Worm (Caenorhabditis elegans) whole organism, L1 larva: Measurements from ENCODE around the gene srj-45.

Experiments used
- C16A3.4 ChIP-seq: fragments of 150-350 bp; optimal IDR thresholded peaks from 2 replicates; lab custom pipeline; 2014; ENCODE audit warnings: missing biosample characterization, missing genetic modification characterization
- blmp-1 ChIP-seq: fragments of 150-350 bp; optimal IDR thresholded peaks from 2 replicates; lab custom pipeline; 2014; ENCODE audit warnings: missing biosample characterization, missing genetic modification characterization
- ceh-8 ChIP-seq: fragments of 200-800 bp; sonication (Bioruptor generic); optimal IDR thresholded peaks from 2 replicates; lab custom pipeline; 2018; ENCODE audit warnings: mild to moderate bottlenecking, missing genetic modification characterization, moderate library complexity, missing compliant biosample characterization
- dsc-1 ChIP-seq: sonication (generic microtip); optimal IDR thresholded peaks from 2 replicates; lab custom pipeline; 2016; ENCODE audit warnings: mild to moderate bottlenecking, missing genetic modification characterization, missing compliant biosample characterization
- efl-1 ChIP-seq, 4 experiments: fragments of 150-350 bp; optimal IDR thresholded peaks in 3 of 4; peaks in 1 of 4; 1 replicate in 1 of 4; 2 replicates in 3 of 4; lab custom pipeline; 2014; ENCODE audit warnings: missing biosample characterization in 2 of 4, missing genetic modification characterization in 2 of 4, missing genetic modification reagents in 2 of 4
- elt-2 ChIP-seq: sonication (generic microtip); optimal IDR thresholded peaks from 2 replicates; lab custom pipeline; 2016; ENCODE audit warnings: missing genetic modification characterization, mild to moderate bottlenecking, inconsistent platforms, missing compliant biosample characterization, missing genetic modification reagents
- ets-5 ChIP-seq: fragments of 200-800 bp; sonication (Bioruptor generic); IDR thresholded peaks from 2 replicates; pipeline ENCODE4 v1.3.6; 2022; ENCODE audit warnings: missing genetic modification characterization, missing compliant biosample characterization
- fkh-8 ChIP-seq: sonication (generic microtip); optimal IDR thresholded peaks from 2 replicates; lab custom pipeline; 2016; ENCODE audit warnings: mild to moderate bottlenecking, missing genetic modification characterization, missing compliant biosample characterization
- fos-1 ChIP-seq: fragments of 150-350 bp; optimal IDR thresholded peaks from 2 replicates; lab custom pipeline; 2014; ENCODE audit warnings: missing biosample characterization, missing genetic modification characterization
- grh-1 ChIP-seq: fragments of 200-800 bp; sonication (Bioruptor generic); IDR thresholded peaks from 2 replicates; pipeline ENCODE4 v1.3.6; 2022; ENCODE audit warnings: missing genetic modification reagents, missing genetic modification characterization, missing compliant biosample characterization
- hlh-17 ChIP-seq: fragments of 200-800 bp; sonication (Bioruptor generic); optimal IDR thresholded peaks from 2 replicates; lab custom pipeline; 2018; ENCODE audit warnings: missing genetic modification characterization, mild to moderate bottlenecking, missing compliant biosample characterization, moderate library complexity, borderline replicate concordance
- hpl-2 ChIP-seq: fragments of 150-350 bp; optimal IDR thresholded peaks from 2 replicates; lab custom pipeline; 2014; ENCODE audit warnings: missing biosample characterization, missing genetic modification reagents, missing genetic modification characterization
- irx-1 ChIP-seq: sonication (generic microtip); optimal IDR thresholded peaks from 2 replicates; lab custom pipeline; 2016; ENCODE audit warnings: missing genetic modification characterization, missing compliant biosample characterization
- jun-1 ChIP-seq: fragments of 150-350 bp; optimal IDR thresholded peaks from 2 replicates; lab custom pipeline; 2014; ENCODE audit warnings: missing biosample characterization, missing genetic modification reagents, missing genetic modification characterization
- lin-14 ChIP-seq: fragments of 200-800 bp; sonication (Bioruptor generic); optimal IDR thresholded peaks from 2 replicates; lab custom pipeline; 2018; ENCODE audit warnings: mild to moderate bottlenecking, missing genetic modification characterization, moderate library complexity, missing compliant biosample characterization
- lin-15B ChIP-seq: fragments of 150-350 bp; sonication (generic microtip); optimal IDR thresholded peaks from 3 replicates; lab custom pipeline; 2014; ENCODE audit warnings: missing biosample characterization, missing genetic modification characterization
- nhr-47 ChIP-seq: sonication (generic microtip); optimal IDR thresholded peaks from 2 replicates; lab custom pipeline; 2016; ENCODE audit warnings: mild to moderate bottlenecking, missing genetic modification characterization, moderate library complexity, missing compliant biosample characterization
- nhr-71 ChIP-seq: sonication (generic microtip); optimal IDR thresholded peaks from 2 replicates; lab custom pipeline; 2016; ENCODE audit warnings: mild to moderate bottlenecking, missing genetic modification characterization, moderate library complexity, missing compliant biosample characterization
- nhr-85 ChIP-seq: sonication (generic microtip); peaks from one replicate; lab custom pipeline; 2016; ENCODE audit warnings: missing genetic modification characterization, inconsistent platforms, missing compliant biosample characterization
- pax-3 ChIP-seq: fragments of 200-800 bp; sonication (Bioruptor generic); optimal IDR thresholded peaks from 2 replicates; lab custom pipeline; 2018; ENCODE audit warnings: mild to moderate bottlenecking, missing genetic modification characterization, moderate library complexity, missing compliant biosample characterization
- rnt-1 ChIP-seq: sonication (generic microtip); optimal IDR thresholded peaks from 2 replicates; lab custom pipeline; 2016; ENCODE audit warnings: mild to moderate bottlenecking, missing genetic modification characterization, moderate library complexity, missing compliant biosample characterization
- skn-1 ChIP-seq: fragments of 150-350 bp; optimal IDR thresholded peaks from 2 replicates; lab custom pipeline; 2014; ENCODE audit warnings: missing biosample characterization, missing genetic modification characterization
- snpc-4 ChIP-seq: fragments of 150-350 bp; optimal IDR thresholded peaks from 2 replicates; lab custom pipeline; 2014; ENCODE audit warnings: missing biosample characterization, missing genetic modification characterization
- sox-4 ChIP-seq: sonication (generic microtip); optimal IDR thresholded peaks from 2 replicates; lab custom pipeline; 2016; ENCODE audit warnings: missing genetic modification characterization, missing compliant biosample characterization
- sptf-1 ChIP-seq: fragments of 150-350 bp; optimal IDR thresholded peaks from 2 replicates; lab custom pipeline; 2014; ENCODE audit warnings: missing biosample characterization, missing genetic modification characterization
- unc-130 ChIP-seq: fragments of 150-350 bp; optimal IDR thresholded peaks from 2 replicates; lab custom pipeline; 2017; ENCODE audit warnings: missing biosample characterization, missing genetic modification characterization, inconsistent platforms
- unc-62 ChIP-seq: fragments of 150-350 bp; optimal IDR thresholded peaks from 2 replicates; lab custom pipeline; 2014; ENCODE audit warnings: missing biosample characterization, missing genetic modification reagents, missing genetic modification characterization
- unc-86 ChIP-seq: sonication (generic microtip); optimal IDR thresholded peaks from 2 replicates; lab custom pipeline; 2016; ENCODE audit warnings: missing genetic modification characterization, missing compliant biosample characterization
- unc-98 ChIP-seq: fragments of 200-800 bp; sonication (Bioruptor generic); IDR thresholded peaks from 2 replicates; pipeline ENCODE4 v1.3.6; 2022; ENCODE audit warnings: missing genetic modification characterization, missing compliant biosample characterization
- zip-4 ChIP-seq: fragments of 200-800 bp; sonication (Bioruptor generic); optimal IDR thresholded peaks from 2 replicates; lab custom pipeline; 2018; ENCODE audit warnings: mild to moderate bottlenecking, missing genetic modification characterization, moderate library complexity, missing compliant biosample characterization
- ztf-11 ChIP-seq, 2 experiments: sonication (generic microtip); optimal IDR thresholded peaks; 2 replicates each; lab custom pipeline; 2016 to 2017; ENCODE audit warnings: missing genetic modification characterization in 2 of 2, missing biosample characterization in 1 of 2, missing compliant biosample characterization in 1 of 2

srj-45 gene

DNA sequence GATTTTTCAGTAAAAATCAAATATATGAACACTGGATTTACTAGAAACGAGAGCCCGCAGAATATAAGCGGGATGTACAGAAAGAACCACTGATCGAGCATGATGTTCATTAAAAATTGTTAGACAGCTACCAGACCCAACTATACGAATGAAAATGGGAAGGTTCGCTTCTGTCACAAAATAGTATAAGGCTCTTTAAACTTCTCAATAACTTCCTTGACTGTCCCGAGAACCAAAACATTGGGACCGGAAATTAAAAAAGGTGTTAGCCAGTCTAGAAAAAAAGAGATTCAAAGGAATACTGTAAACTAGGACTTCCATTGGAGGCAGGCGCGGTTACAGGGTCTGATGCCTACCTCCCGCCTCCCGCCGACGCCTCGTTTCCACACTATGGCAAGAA lies 21.4 kb upstream of the srj-45 start, which contains the start of gene srj-55:
Gene srj-55, minus strand, starts transcription at position 101 of the 400 bp plus-strand sequence.
- TF ChIP-seq blmp-1 (tag; lab: Kevin White, UChicago) (no peak), hlh-17 (GFP tag; lab: Kevin White, UChicago) (no peak), unc-98 (no peak), unc-62 (GFP tag; lab: Kevin White, UChicago) (no peak), unc-130 (tag; lab: Kevin White, UChicago) (no peak), snpc-4 (tag; lab: Kevin White, UChicago) (no peak), ztf-11 (tag; optimal IDR thresholded peaks at IDR 0.05; lab: Kevin White, UChicago) (no peak), hpl-2 (no peak), nhr-71 (no peak), lin-14 (GFP tag; lab: Kevin White, UChicago) (no peak)

DNA sequence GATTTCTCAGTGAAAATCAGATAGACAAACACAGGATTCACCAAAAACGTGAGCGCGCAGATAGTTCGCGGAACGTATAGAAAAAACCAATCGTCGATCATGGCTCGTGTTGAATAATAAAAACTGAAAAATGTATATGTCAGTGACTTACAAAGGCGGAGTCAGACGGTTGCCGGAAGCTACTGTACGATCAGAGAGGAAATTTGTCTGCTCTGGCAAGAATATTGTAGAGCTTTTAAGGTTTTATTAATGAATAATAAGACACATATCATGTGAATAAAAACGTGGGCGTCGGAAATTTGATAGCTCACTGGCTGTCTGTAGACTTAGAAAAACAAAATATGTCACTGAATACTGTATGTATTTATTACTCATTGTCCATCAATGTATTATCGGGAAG lies 19.1 kb upstream of the srj-45 start, which contains the start of gene srj-57:
Gene srj-57, minus strand, starts transcription at position 101 of the 400 bp plus-strand sequence.
- TF ChIP-seq dsc-1 (tag; lab: Kevin White, UChicago): no peak
- TF ChIP-seq efl-1 (optimal IDR thresholded peaks at IDR 0.05; lab: Kevin White, UChicago): no peak
- TF ChIP-seq efl-1 (GFP tag; optimal IDR thresholded peaks at IDR 0.05 in 1 of 2; lab: Kevin White, UChicago): no peak
- TF ChIP-seq lin-15B (tag; lab: Kevin White, UChicago): no peak
- no peak for TF ChIP-seq rnt-1 (tag; lab: Kevin White, UChicago)
- TF ChIP-seq ets-5 (GFP tag; lab: Robert Waterston, UW): no peak
- TF ChIP-seq pax-3 (tag; lab: Kevin White, UChicago): no peak
- TF ChIP-seq fos-1: no peak
- TF ChIP-seq grh-1 (GFP tag; lab: Robert Waterston, UW): no peak
- TF ChIP-seq ceh-8 (GFP tag; lab: Kevin White, UChicago): no peak
- no peak for TF ChIP-seq fkh-8 (tag; lab: Kevin White, UChicago)
- TF ChIP-seq unc-86: no peak
- no peak for TF ChIP-seq jun-1
- TF ChIP-seq irx-1 (tag; lab: Kevin White, UChicago): no peak
- no peak for TF ChIP-seq zip-4 (GFP tag; lab: Kevin White, UChicago)
- TF ChIP-seq skn-1 (tag; lab: Kevin White, UChicago): no peak

DNA sequence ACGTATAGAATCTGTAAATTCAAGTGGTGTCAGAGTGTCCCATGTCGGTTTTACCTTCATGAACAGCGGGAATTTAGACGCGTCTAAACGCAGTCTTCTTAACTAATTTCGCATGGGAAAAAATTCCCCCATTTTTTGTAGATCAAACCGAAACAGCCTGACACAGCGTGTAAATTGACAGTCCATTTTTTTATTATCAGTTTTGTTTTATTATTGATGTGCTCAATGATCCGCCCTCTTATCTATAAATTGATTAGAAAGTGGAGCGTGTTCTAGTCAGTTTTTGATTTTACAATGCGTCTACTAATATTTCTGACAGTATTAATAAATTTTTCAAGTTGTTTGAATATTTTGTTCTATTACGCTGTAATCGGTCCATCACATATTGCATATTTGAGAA lies 12.7 kb upstream of the srj-45 start, which contains the start of gene ugt-53:
Gene ugt-53, plus strand, starts transcription at position 273 of the 400 bp plus-strand sequence.
- TF ChIP-seq sox-4 (tag; lab: Kevin White, UChicago): no peak
- TF ChIP-seq hlh-17 (GFP tag; lab: Kevin White, UChicago): no peak
- TF ChIP-seq nhr-85: peak; percentile 21
- TF ChIP-seq elt-2: peak; percentile 54
- TF ChIP-seq sptf-1 (tag; lab: Kevin White, UChicago): no peak

DNA sequence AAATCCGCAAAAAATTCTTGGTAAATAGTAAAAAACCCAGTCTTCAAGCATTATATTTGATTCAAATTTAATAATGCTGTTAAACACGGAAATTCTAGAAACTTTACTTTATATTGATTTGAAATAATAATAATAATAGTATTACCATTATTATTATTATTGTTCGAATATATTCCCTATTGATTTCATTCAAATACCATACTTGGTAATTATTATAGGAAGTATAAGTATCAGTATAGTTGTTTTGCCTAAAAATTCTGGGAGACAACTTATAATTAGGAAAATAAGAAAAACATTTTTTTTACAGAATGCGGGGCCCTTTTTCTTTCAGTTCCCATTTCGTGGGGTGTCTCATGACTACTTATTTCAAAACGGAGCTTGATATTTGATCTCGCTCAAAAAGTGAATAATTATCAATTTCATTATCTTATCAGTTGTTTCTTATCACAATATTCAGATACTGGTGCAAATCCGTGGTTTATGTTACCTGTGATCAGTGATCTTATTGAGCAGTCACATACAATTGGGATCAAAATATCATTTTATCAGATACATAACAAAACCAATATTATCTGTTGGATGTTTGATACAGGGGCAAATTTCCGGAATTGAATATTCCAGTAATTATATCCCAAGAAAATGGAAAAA lies 12.0 kb upstream of the srj-45 start, which contains the start of gene srj-49:
Gene srj-49, minus strand, starts transcription at position 51 of the 648 bp plus-strand sequence.
- peak; percentile 96 for TF ChIP-seq elt-2
- TF ChIP-seq nhr-47: no peak

DNA sequence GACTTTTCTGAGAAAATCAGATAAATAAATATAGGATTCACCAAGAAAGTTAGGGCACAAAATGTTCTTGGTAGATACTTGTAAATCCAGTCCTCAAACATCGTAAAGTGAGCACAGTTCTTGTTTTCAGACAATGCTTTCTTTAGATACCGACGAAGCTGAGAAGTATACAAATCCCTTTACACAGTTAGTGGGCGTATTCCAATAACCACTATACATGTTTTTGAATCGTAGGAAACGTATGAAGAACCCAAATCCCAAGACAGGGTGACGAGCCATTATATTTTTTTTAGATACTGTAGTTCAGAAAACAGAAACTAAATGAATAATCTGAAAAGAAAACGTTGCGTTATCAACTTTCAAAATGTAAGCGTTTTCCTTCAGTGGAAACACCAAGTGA lies 9.4 kb upstream of the srj-45 start, which contains the start of gene srj-44:
Gene srj-44, minus strand, starts transcription at position 101 of the 400 bp plus-strand sequence.
- no peak for TF ChIP-seq C16A3.4 (tag; lab: Kevin White, UChicago)
- TF ChIP-seq efl-1 (optimal IDR thresholded peaks at IDR 0.05; lab: Kevin White, UChicago): no peak
- TF ChIP-seq efl-1 (GFP tag; optimal IDR thresholded peaks at IDR 0.05 in 1 of 2; lab: Kevin White, UChicago): peak in 1 of 2 experiments; percentile 29
- TF ChIP-seq, all 84 proteins: peak for 1
